Worm (Caenorhabditis elegans): ENCODE measurements around the gene ucp-4.

Gene ucp-4

ce11 chrV:9318046-9318445 is 16.1 kb upstream of the ucp-4 start, which contains the start of gene kvs-3:
kvs-3 (plus strand) TSS chrV:9318311.
- no peak for TF ChIP-seq zip-8 (tag; optimal IDR thresholded peaks at IDR 0.05)
- TF ChIP-seq nhr-28 (tag; optimal IDR thresholded peaks at IDR 0.05) = no peak
- no peak for TF ChIP-seq pha-4 (tag; optimal IDR thresholded peaks at IDR 0.05)
- TF ChIP-seq unc-120 (tag; optimal IDR thresholded peaks at IDR 0.05; ENCODE audit: poor library complexity, severe bottlenecking) = peak; percentile 58
- TF ChIP-seq mab-5 (tag; optimal IDR thresholded peaks at IDR 0.05) = no peak
- no peak for TF ChIP-seq ham-2 (GFP tag; optimal IDR thresholded peaks at IDR 0.05)
- no peak for TF ChIP-seq flh-1 (GFP tag; optimal IDR thresholded peaks at IDR 0.05)
- peak; percentile 40 for TF ChIP-seq ceh-83 (GFP tag; optimal IDR thresholded peaks at IDR 0.05)
- TF ChIP-seq cnd-1 (tag; optimal IDR thresholded peaks at IDR 0.05) = no peak
- no peak for TF ChIP-seq ceh-43 (GFP tag; optimal IDR thresholded peaks at IDR 0.05)
- no peak for TF ChIP-seq nhr-76 (tag; optimal IDR thresholded peaks at IDR 0.05)
- TF ChIP-seq nhr-237 (tag; optimal IDR thresholded peaks at IDR 0.05) = no peak
- TF ChIP-seq elt-1 (tag; optimal IDR thresholded peaks at IDR 0.05; ENCODE audit: borderline replicate concordance, insufficient read depth) = no peak
- TF ChIP-seq M03D4.4 (tag; optimal IDR thresholded peaks at IDR 0.05) = peak; percentile 6
- TF ChIP-seq ceh-39 (tag; optimal IDR thresholded peaks at IDR 0.05) = no peak
- peak; percentile 57 for TF ChIP-seq sptf-1 (tag; optimal IDR thresholded peaks at IDR 0.05)
- no peak for TF ChIP-seq tbx-8 (GFP tag; optimal IDR thresholded peaks at IDR 0.05)
- no peak for TF ChIP-seq unc-39 (tag; optimal IDR thresholded peaks at IDR 0.05)
- TF ChIP-seq bed-3 (GFP tag; optimal IDR thresholded peaks at IDR 0.05) = peak; percentile 5
- TF ChIP-seq nhr-12 (tag; optimal IDR thresholded peaks at IDR 0.05) = no peak
- no peak for TF ChIP-seq mls-2 (tag; optimal IDR thresholded peaks at IDR 0.05)
- TF ChIP-seq hlh-1 (tag; optimal IDR thresholded peaks at IDR 0.05) = no peak
- no peak for TF ChIP-seq ces-1 (GFP tag; optimal IDR thresholded peaks at IDR 0.05)
- no peak for TF ChIP-seq lin-13 (tag; optimal IDR thresholded peaks at IDR 0.05)

DNA sequence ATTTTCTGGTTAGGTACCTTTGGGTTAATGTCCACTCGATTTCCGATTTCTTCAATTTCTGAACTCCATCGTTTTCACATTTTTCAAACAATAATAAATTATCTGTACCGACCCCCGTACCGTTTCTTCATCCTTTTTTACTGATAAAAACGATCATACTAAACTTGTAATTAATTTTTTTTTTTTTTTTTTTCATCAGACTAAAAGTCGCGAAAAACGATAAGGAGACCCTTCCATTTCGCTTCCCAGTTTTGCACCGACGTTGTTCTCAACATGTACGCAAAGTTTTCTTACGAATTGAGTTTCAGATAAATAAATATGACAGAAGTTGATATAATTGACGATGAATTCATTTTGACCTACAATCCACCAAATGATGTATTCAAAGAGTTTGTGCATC is 12.9 kb upstream of the ucp-4 start, which contains the start of gene F44A2.7:
F44A2.7 (plus strand) TSS at position 301 of the 400 bp plus-strand sequence.
- TF ChIP-seq flh-1 (GFP tag; optimal IDR thresholded peaks at IDR 0.05) (no peak), unc-39 (tag; optimal IDR thresholded peaks at IDR 0.05) (no peak), drap-1 (GFP tag; optimal IDR thresholded peaks at IDR 0.05) (no peak), unc-120 (tag; optimal IDR thresholded peaks at IDR 0.05; ENCODE audit: poor library complexity, severe bottlenecking) (no peak), mls-2 (tag; optimal IDR thresholded peaks at IDR 0.05) (no peak), ceh-43 (GFP tag; optimal IDR thresholded peaks at IDR 0.05) (no peak), ztf-11 (tag; optimal IDR thresholded peaks at IDR 0.05) (no peak), sem-2 (GFP tag; optimal IDR thresholded peaks at IDR 0.05) (no peak), sptf-1 (tag; optimal IDR thresholded peaks at IDR 0.05) (no peak), ham-2 (GFP tag; optimal IDR thresholded peaks at IDR 0.05) (no peak), mep-1 (tag; optimal IDR thresholded peaks at IDR 0.05) (no peak), tbx-8 (GFP tag; optimal IDR thresholded peaks at IDR 0.05) (no peak), mab-5 (tag; optimal IDR thresholded peaks at IDR 0.05) (no peak), pha-4 (tag; optimal IDR thresholded peaks at IDR 0.05) (no peak), lin-32 (GFP tag; optimal IDR thresholded peaks at IDR 0.05) (no peak), nhr-237 (tag; optimal IDR thresholded peaks at IDR 0.05) (no peak), M03D4.4 (tag; optimal IDR thresholded peaks at IDR 0.05) (no peak), nhr-12 (tag; optimal IDR thresholded peaks at IDR 0.05) (no peak), elt-1 (tag; optimal IDR thresholded peaks at IDR 0.05; ENCODE audit: borderline replicate concordance, insufficient read depth) (no peak), snpc-4 (tag; optimal IDR thresholded peaks at IDR 0.05) (no peak)

ce11 chrV:9322886-9323285 is 11.2 kb upstream of the ucp-4 start, which contains the start of gene tag-153:
tag-153 (plus strand) TSS chrV:9323085.
- TF ChIP-seq flh-1 (GFP tag; optimal IDR thresholded peaks at IDR 0.05) (no peak), ztf-11 (tag; optimal IDR thresholded peaks at IDR 0.05) (no peak), ham-2 (GFP tag; optimal IDR thresholded peaks at IDR 0.05) (no peak), mep-1 (tag; optimal IDR thresholded peaks at IDR 0.05) (no peak), unc-62 (GFP tag; optimal IDR thresholded peaks at IDR 0.05) (no peak)

ce11 chrV:9324167-9324566 is 9.9 kb upstream of the ucp-4 start:
- no peak for TF ChIP-seq ceh-43 (GFP tag; optimal IDR thresholded peaks at IDR 0.05)
- no peak for TF ChIP-seq nhr-76 (tag; optimal IDR thresholded peaks at IDR 0.05)
- TF ChIP-seq tbx-8 (GFP tag; optimal IDR thresholded peaks at IDR 0.05) = no peak
- no peak for TF ChIP-seq zip-8 (tag; optimal IDR thresholded peaks at IDR 0.05)
- no peak for TF ChIP-seq elt-1 (tag; optimal IDR thresholded peaks at IDR 0.05; ENCODE audit: borderline replicate concordance, insufficient read depth)
- TF ChIP-seq sem-2 (GFP tag; optimal IDR thresholded peaks at IDR 0.05) = no peak
- TF ChIP-seq unc-39 (tag; optimal IDR thresholded peaks at IDR 0.05) = no peak
- no peak for TF ChIP-seq cnd-1 (tag; optimal IDR thresholded peaks at IDR 0.05)
- no peak for TF ChIP-seq elt-3 (tag; optimal IDR thresholded peaks at IDR 0.05)
- no peak for TF ChIP-seq M03D4.4 (tag; optimal IDR thresholded peaks at IDR 0.05)
- no peak for TF ChIP-seq ceh-83 (GFP tag; optimal IDR thresholded peaks at IDR 0.05)
- no peak for TF ChIP-seq unc-120 (tag; optimal IDR thresholded peaks at IDR 0.05; ENCODE audit: poor library complexity, severe bottlenecking)

Data from whole organism, mixed stage, embryonic.